Fruit fly (Drosophila melanogaster) whole organism, embryonic: ENCODE measurements around the gene CG9338.

ENCODE experiments used
- CG14441 ChIP-seq: fragments of 200-800 bp; sonication (Bioruptor generic); IDR thresholded peaks from 2 replicates; pipeline ENCODE4 v1.3.6; 2022; ENCODE audit warnings: missing biosample characterization, missing genetic modification characterization
- CG14965 ChIP-seq: fragments of 200-800 bp; sonication (Bioruptor generic); optimal IDR thresholded peaks from 2 replicates; lab custom pipeline; 2016; ENCODE audit warnings: missing biosample characterization, missing genetic modification characterization, borderline replicate concordance
- CG31388 ChIP-seq: fragments of 200-800 bp; sonication (Bioruptor generic); optimal IDR thresholded peaks from 2 replicates; lab custom pipeline; 2016; ENCODE audit warnings: missing biosample characterization, missing genetic modification characterization
- Dp ChIP-seq: fragments of 200-800 bp; sonication (Bioruptor generic); optimal IDR thresholded peaks from 2 replicates; lab custom pipeline; 2018; ENCODE audit warnings: missing biosample characterization, mild to moderate bottlenecking, missing genetic modification characterization, moderate library complexity
- dmrt11E ChIP-seq: fragments of 200-800 bp; sonication (Bioruptor generic); optimal IDR thresholded peaks from 3 replicates; lab custom pipeline; 2018; ENCODE audit warnings: missing biosample characterization, mild to moderate bottlenecking, missing genetic modification characterization, moderate library complexity
- jigr1 ChIP-seq: fragments of 200-800 bp; sonication (Bioruptor generic); IDR thresholded peaks from 3 replicates; pipeline ENCODE4 v1.3.6; 2022; ENCODE audit warnings: missing biosample characterization, missing genetic modification characterization

dm6 chr2L:20827045-20827444 lies 38.0 kb upstream of the CG9338 start:
- TF ChIP-seq jigr1 (GFP tag; lab: Robert Waterston, UW) = no peak
- no peak for TF ChIP-seq dmrt11E (tag; lab: Kevin White, UChicago)
- TF ChIP-seq CG14441 (GFP tag; lab: Robert Waterston, UW) = no peak
- no peak for TF ChIP-seq CG14965 (GFP tag; lab: Kevin White, UChicago)
- no peak for TF ChIP-seq CG31388 (GFP tag; lab: Kevin White, UChicago)
- TF ChIP-seq Dp (GFP tag; lab: Kevin White, UChicago) = no peak
